Fruit fly (Drosophila melanogaster): ENCODE measurements around the gene CG31673.
A peak's percentile ranks its signal among the peaks of the same experiment; 100 is the strongest.

Gene CG31673

dm6 chr2L:20809229-20809628, 20.2 kb upstream of the CG31673 start:
- TF ChIP-seq sr (GFP tag; IDR thresholded peaks at IDR 0.05) (no peak), CG7928 (GFP tag; optimal IDR thresholded peaks at IDR 0.05) (no peak), yki (optimal IDR thresholded peaks at IDR 0.05) (no peak), Drgx (GFP tag; IDR thresholded peaks at IDR 0.05) (peak; percentile 28; the same call in 1 of the 2 replicates), pho (GFP tag; optimal IDR thresholded peaks at IDR 0.05) (no peak), abd-A (tag; optimal IDR thresholded peaks at IDR 0.05) (no peak)

- TF ChIP-seq CG2875 (GFP tag; optimal IDR thresholded peaks at IDR 0.05) (no peak), trem (tag; optimal IDR thresholded peaks at IDR 0.05) (no peak), Dp (GFP tag; optimal IDR thresholded peaks at IDR 0.05) (no peak), CG8388 (GFP tag; optimal IDR thresholded peaks at IDR 0.05) (peak; percentile 35), CG17568 (GFP tag; optimal IDR thresholded peaks at IDR 0.05) (peak; percentile 34), CG18599 (GFP tag; optimal IDR thresholded peaks at IDR 0.05) (peak; percentile 46), psq (GFP tag; optimal IDR thresholded peaks at IDR 0.05) (no peak), HmgZ (tag; optimal IDR thresholded peaks at IDR 0.05) (no peak), pum (GFP tag; optimal IDR thresholded peaks at IDR 0.05) (no peak), CG2712 (tag; optimal IDR thresholded peaks at IDR 0.05) (peak; percentile 57), CG31441 (GFP tag; IDR thresholded peaks at IDR 0.05) (peak; percentile 66), mam (GFP tag; optimal IDR thresholded peaks at IDR 0.05) (no peak), Meics (GFP tag; optimal IDR thresholded peaks at IDR 0.05) (peak; percentile 39), CG4404 (GFP tag; IDR thresholded peaks at IDR 0.05) (no peak), CG18764 (GFP tag; optimal IDR thresholded peaks at IDR 0.05) (no peak), CG15011 (GFP tag; optimal IDR thresholded peaks at IDR 0.05) (no peak), tgo (GFP tag; IDR thresholded peaks at IDR 0.05) (peak; percentile 17; the same call in 1 of the 3 replicates), cas (GFP tag; IDR thresholded peaks at IDR 0.05) (no peak), CG9215 (GFP tag; IDR thresholded peaks at IDR 0.05) (0 out of 2 replicates have a peak, but pooled peaks have one; percentile 16), Nf-YC (tag; optimal IDR thresholded peaks at IDR 0.05) (peak; percentile 13), pfk (GFP tag; optimal IDR thresholded peaks at IDR 0.05) (no peak), cato (GFP tag; optimal IDR thresholded peaks at IDR 0.05; ENCODE audit: borderline replicate concordance) (peak; percentile 2), CG13287 (GFP tag; IDR thresholded peaks at IDR 0.05; ENCODE audit: partially characterized antibody) (no peak), HmgD (GFP tag; optimal IDR thresholded peaks at IDR 0.05) (no peak), fd64A (GFP tag; optimal IDR thresholded peaks at IDR 0.05) (no peak), zfh2 (GFP tag; optimal IDR thresholded peaks at IDR 0.05) (no peak), Sry-δ (GFP tag; optimal IDR thresholded peaks at IDR 0.05) (no peak), CG5245 (GFP tag; optimal IDR thresholded peaks at IDR 0.05) (no peak), fu2 (GFP tag; optimal IDR thresholded peaks at IDR 0.05) (no peak), sima (GFP tag; optimal IDR thresholded peaks at IDR 0.05) (no peak), schlank (tag; optimal IDR thresholded peaks at IDR 0.05) (no peak), yki (optimal IDR thresholded peaks at IDR 0.05) (no peak), bcd (GFP tag; optimal IDR thresholded peaks at IDR 0.05) (peak; percentile 9), CG2199 (GFP tag; IDR thresholded peaks at IDR 0.05) (no peak), gcm (GFP tag; optimal IDR thresholded peaks at IDR 0.05) (peak; percentile 22), D (optimal IDR thresholded peaks at IDR 0.05) (no peak), D (GFP tag; optimal IDR thresholded peaks at IDR 0.05) (peak; percentile 17), NC2β (GFP tag; optimal IDR thresholded peaks at IDR 0.05) (no peak), eve (GFP tag; optimal IDR thresholded peaks at IDR 0.05) (peak in 1 of 2 experiments; percentile 68), CG16815 (GFP tag; optimal IDR thresholded peaks at IDR 0.05) (no peak), CG12391 (tag; optimal IDR thresholded peaks at IDR 0.05) (peak; percentile 51), HLHmδ (GFP tag; optimal IDR thresholded peaks at IDR 0.05) (no peak), br (optimal IDR thresholded peaks at IDR 0.05) (no peak), CG11723 (GFP tag; optimal IDR thresholded peaks at IDR 0.05) (no peak), vvl (GFP tag; IDR thresholded peaks at IDR 0.05) (0 out of 2 replicates have a peak, but pooled peaks have one; percentile 51)
These were observed 18.3 kb upstream of the CG31673 start for dm6 chr2L:20811039-20811652.

All from whole organism, embryonic.